Fruit fly (Drosophila melanogaster): ENCODE results near the gene CG31131.

Gene CG31131

dm6 chr3R:27922673-27923175, 40.3 kb downstream of the CG31131 start, which contains the start of gene RpL4:
RpL4 (plus strand) TSS chr3R:27922821.
- TF ChIP-seq rgr (GFP tag; optimal IDR thresholded peaks at IDR 0.05) (peak; percentile 92), Sp1 (GFP tag; optimal IDR thresholded peaks at IDR 0.05) (peak; percentile 91), h (GFP tag; optimal IDR thresholded peaks at IDR 0.05) (peak; percentile 76), ey (GFP tag; optimal IDR thresholded peaks at IDR 0.05) (peak; percentile 35), Hnf4 (GFP tag; optimal IDR thresholded peaks at IDR 0.05) (no peak), Dif (GFP tag; optimal IDR thresholded peaks at IDR 0.05; ENCODE audit: partially characterized antibody) (no peak), sage (GFP tag; optimal IDR thresholded peaks at IDR 0.05) (peak; percentile 42), Mio (GFP tag; optimal IDR thresholded peaks at IDR 0.05) (peak; percentile 65), Vsx2 (GFP tag; optimal IDR thresholded peaks at IDR 0.05; ENCODE audit: partially characterized antibody) (no peak), dsf (GFP tag; optimal IDR thresholded peaks at IDR 0.05; ENCODE audit: borderline replicate concordance) (peak; percentile 68), Rel (GFP tag; optimal IDR thresholded peaks at IDR 0.05) (no peak), Rel (tag; optimal IDR thresholded peaks at IDR 0.05) (peak; percentile 31), Dfd (GFP tag; optimal IDR thresholded peaks at IDR 0.05) (no peak), dmrt93B (GFP tag; optimal IDR thresholded peaks at IDR 0.05) (peak; percentile 77), psq (GFP tag; optimal IDR thresholded peaks at IDR 0.05) (peak; percentile 61), lola (GFP tag; optimal IDR thresholded peaks at IDR 0.05) (no peak), br (GFP tag; optimal IDR thresholded peaks at IDR 0.05) (peak; percentile 74), HLH106 (tag; optimal IDR thresholded peaks at IDR 0.05) (peak; percentile 37), CG32264 (GFP tag; optimal IDR thresholded peaks at IDR 0.05) (peak; percentile 39), GATAd (GFP tag; optimal IDR thresholded peaks at IDR 0.05) (no peak), N (GFP tag; optimal IDR thresholded peaks at IDR 0.05) (no peak), CG9705 (GFP tag; optimal IDR thresholded peaks at IDR 0.05) (peak; percentile 81), jim (GFP tag; optimal IDR thresholded peaks at IDR 0.05) (no peak), fru (GFP tag; optimal IDR thresholded peaks at IDR 0.05) (peak; percentile 57), woc (GFP tag; optimal IDR thresholded peaks at IDR 0.05) (peak; percentile 69), OdsH (GFP tag; optimal IDR thresholded peaks at IDR 0.05) (peak; percentile 77), sv (GFP tag; optimal IDR thresholded peaks at IDR 0.05) (peak; percentile 83), foxo (GFP tag; optimal IDR thresholded peaks at IDR 0.05) (peak in 1 of 2 experiments; percentile 66), Hr83 (GFP tag; optimal IDR thresholded peaks at IDR 0.05; ENCODE audit: poor library complexity, severe bottlenecking) (peak; percentile 90), Myc (optimal IDR thresholded peaks at IDR 0.05) (peak; percentile 55), tai (GFP tag; optimal IDR thresholded peaks at IDR 0.05) (no peak)

DNA sequence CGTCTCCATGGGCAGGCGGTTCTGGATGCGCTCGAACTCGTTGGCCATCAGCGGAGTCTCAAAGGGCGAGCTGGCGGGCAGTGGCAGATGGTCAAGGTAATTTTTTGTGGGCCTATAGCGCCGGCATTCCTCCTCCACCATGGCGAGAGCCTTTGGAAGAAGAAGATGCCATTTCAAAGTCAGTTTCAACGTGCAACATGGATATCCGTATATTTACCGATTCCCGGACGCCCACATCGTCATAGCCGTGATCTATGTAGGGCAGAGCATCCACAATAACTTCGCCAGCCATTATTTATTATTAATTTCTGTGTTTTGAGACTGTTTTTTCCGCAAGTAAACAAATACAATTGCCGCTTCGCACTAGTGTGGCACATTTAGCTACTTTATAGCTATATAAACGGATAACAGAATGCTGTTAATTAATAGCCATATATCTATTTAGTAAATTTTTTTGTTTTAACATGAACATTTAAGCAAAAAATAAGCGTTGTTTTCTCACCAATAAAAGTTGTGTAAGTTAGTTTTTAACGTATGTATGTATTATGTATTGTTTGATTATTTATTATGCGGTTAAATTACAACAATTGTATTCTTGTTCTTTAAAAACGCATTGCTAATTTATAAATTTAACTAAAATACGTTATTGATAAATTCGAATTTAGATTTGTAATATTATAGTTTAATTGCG, 40.9 kb downstream of the CG31131 start, which contains the start of gene BCAS2:
Gene BCAS2, minus strand, starts transcription at position 375 of the 691 bp plus-strand sequence.
- TF ChIP-seq Myc (optimal IDR thresholded peaks at IDR 0.05) = peak; percentile 93
- no peak for TF ChIP-seq brk (GFP tag; optimal IDR thresholded peaks at IDR 0.05)
- no peak for TF ChIP-seq Jra (GFP tag; optimal IDR thresholded peaks at IDR 0.05)

DNA sequence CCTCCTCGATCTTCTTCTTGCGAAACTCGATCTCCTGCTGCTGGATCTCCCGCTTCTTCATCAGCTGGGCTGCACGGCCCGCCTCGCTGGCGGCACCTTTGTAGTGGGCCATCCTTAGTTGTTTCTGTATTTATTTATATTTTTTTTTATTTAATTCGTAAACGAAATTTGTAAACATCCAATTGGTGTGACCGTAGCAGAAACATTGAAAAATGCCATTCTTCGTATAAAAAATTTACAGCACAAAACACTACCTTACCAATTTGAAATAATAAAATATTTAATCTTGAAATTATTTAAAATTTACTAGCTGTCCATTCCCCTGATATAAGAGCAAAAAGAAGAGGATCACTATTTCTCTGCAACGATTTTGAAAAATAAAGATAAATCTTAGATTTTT, 42.1 kb downstream of the CG31131 start, which contains the start of gene CG12259:
Gene CG12259, minus strand, starts transcription at position 207 of the 400 bp plus-strand sequence.
- TF ChIP-seq sv (GFP tag; optimal IDR thresholded peaks at IDR 0.05) (no peak), woc (GFP tag; optimal IDR thresholded peaks at IDR 0.05) (peak; percentile 6), Dif (GFP tag; optimal IDR thresholded peaks at IDR 0.05; ENCODE audit: partially characterized antibody) (no peak), br (GFP tag; optimal IDR thresholded peaks at IDR 0.05) (no peak), Mio (GFP tag; optimal IDR thresholded peaks at IDR 0.05) (no peak), lola (GFP tag; optimal IDR thresholded peaks at IDR 0.05) (no peak), brk (GFP tag; optimal IDR thresholded peaks at IDR 0.05) (no peak)

DNA sequence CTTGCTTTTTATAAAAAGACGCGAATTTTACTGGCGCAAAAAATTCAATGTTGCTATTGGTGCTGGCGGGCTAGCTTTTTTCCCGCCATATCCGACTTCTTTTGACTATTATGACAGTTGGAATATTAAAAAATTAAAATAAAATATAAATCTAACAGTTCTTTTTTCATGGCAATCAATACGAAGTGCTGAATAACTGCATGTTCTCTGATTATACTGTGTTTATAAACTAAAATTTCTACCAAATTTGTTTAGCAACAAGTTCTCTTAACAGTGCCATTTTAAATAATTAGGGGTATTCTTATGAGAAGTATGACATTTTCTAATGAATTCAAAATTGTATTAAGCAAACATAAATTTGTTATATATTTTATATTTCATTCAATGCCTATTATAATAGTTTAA, 43.6 kb downstream of the CG31131 start, which contains the start of gene Boh1:
Gene Boh1, minus strand, starts transcription at position 76 of the 405 bp plus-strand sequence.
- no peak for TF ChIP-seq sage (GFP tag; optimal IDR thresholded peaks at IDR 0.05)
- no peak for TF ChIP-seq CrebA (GFP tag; optimal IDR thresholded peaks at IDR 0.05; ENCODE audit: borderline replicate concordance)
- peak; percentile 92 for TF ChIP-seq Myc (optimal IDR thresholded peaks at IDR 0.05)
- no peak for TF ChIP-seq Mio (GFP tag; optimal IDR thresholded peaks at IDR 0.05)
- TF ChIP-seq Hr83 (GFP tag; optimal IDR thresholded peaks at IDR 0.05; ENCODE audit: poor library complexity, severe bottlenecking) = no peak
- no peak for TF ChIP-seq sv (GFP tag; optimal IDR thresholded peaks at IDR 0.05)
- peak in 1 of 2 experiments; percentile 9 for TF ChIP-seq foxo (GFP tag; optimal IDR thresholded peaks at IDR 0.05)
- TF ChIP-seq tai (GFP tag; optimal IDR thresholded peaks at IDR 0.05) = no peak
- TF ChIP-seq Dif (GFP tag; optimal IDR thresholded peaks at IDR 0.05; ENCODE audit: partially characterized antibody) = no peak
- TF ChIP-seq jim (GFP tag; optimal IDR thresholded peaks at IDR 0.05) = no peak
- no peak for TF ChIP-seq Vsx2 (GFP tag; optimal IDR thresholded peaks at IDR 0.05; ENCODE audit: partially characterized antibody)
- TF ChIP-seq Hr78 (GFP tag; optimal IDR thresholded peaks at IDR 0.05) = no peak
- TF ChIP-seq HLH106 (tag; optimal IDR thresholded peaks at IDR 0.05) = peak; percentile 45
- TF ChIP-seq Jra (GFP tag; optimal IDR thresholded peaks at IDR 0.05) = no peak
- TF ChIP-seq lola (GFP tag; optimal IDR thresholded peaks at IDR 0.05) = no peak
- no peak for TF ChIP-seq Abd-B (GFP tag; optimal IDR thresholded peaks at IDR 0.05)
- no peak for TF ChIP-seq usp (GFP tag; optimal IDR thresholded peaks at IDR 0.05)
- no peak for TF ChIP-seq dmrt93B (GFP tag; optimal IDR thresholded peaks at IDR 0.05)
- TF ChIP-seq rgr (GFP tag; optimal IDR thresholded peaks at IDR 0.05) = peak; percentile 53
- no peak for TF ChIP-seq dsf (GFP tag; optimal IDR thresholded peaks at IDR 0.05; ENCODE audit: borderline replicate concordance)
- TF ChIP-seq N (GFP tag; optimal IDR thresholded peaks at IDR 0.05) = no peak
- TF ChIP-seq fru (GFP tag; optimal IDR thresholded peaks at IDR 0.05) = no peak
- no peak for TF ChIP-seq Rel (GFP tag; optimal IDR thresholded peaks at IDR 0.05)
- TF ChIP-seq Rel (tag; optimal IDR thresholded peaks at IDR 0.05) = no peak
- TF ChIP-seq Dfd (GFP tag; optimal IDR thresholded peaks at IDR 0.05) = no peak
- no peak for TF ChIP-seq brk (GFP tag; optimal IDR thresholded peaks at IDR 0.05)
- TF ChIP-seq woc (GFP tag; optimal IDR thresholded peaks at IDR 0.05) = peak; percentile 54
- no peak for TF ChIP-seq GATAd (GFP tag; optimal IDR thresholded peaks at IDR 0.05)
- TF ChIP-seq h (GFP tag; optimal IDR thresholded peaks at IDR 0.05) = peak; percentile 27
- peak; percentile 28 for TF ChIP-seq OdsH (GFP tag; optimal IDR thresholded peaks at IDR 0.05)
- no peak for TF ChIP-seq Hnf4 (GFP tag; optimal IDR thresholded peaks at IDR 0.05)
- TF ChIP-seq psq (GFP tag; optimal IDR thresholded peaks at IDR 0.05) = peak; percentile 14
- peak; percentile 41 for TF ChIP-seq Sp1 (GFP tag; optimal IDR thresholded peaks at IDR 0.05)

Measured in whole organism, wandering third instar larva.